Worm (Caenorhabditis elegans): Measurements from ENCODE around the gene C23H4.8.
A peak's percentile ranks its signal among the peaks of the same experiment; 100 is the strongest.

DNA sequence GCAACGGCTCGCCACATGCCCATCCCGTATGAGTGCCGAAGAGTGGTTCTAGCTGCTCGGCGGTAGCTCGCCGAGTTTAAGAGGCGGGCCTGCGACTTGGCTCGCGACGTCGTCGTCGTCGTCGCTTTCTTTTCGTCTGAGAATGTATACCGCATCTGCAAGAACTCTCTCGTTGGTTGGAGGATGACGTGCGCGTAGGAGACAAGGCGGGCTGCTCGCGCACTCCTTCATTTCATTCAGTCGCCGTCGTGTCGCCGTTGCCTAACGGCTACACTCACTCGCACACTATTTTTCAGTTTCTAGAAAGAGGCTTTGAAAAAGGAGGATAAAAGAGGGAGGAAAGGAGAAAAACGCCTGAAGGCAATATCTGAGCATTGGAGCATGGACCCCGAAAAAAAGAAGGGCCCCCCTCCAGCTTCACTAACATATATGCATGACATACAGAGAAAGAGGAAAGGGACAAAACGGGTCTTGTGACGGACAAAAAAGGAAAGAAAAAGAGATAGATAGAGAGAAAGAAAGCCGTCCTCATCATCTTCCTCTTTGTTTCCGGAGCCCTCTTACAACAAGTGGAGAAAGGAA, 11.5 kb upstream of the C23H4.8 start:
- 0 out of 2 replicates have a peak, but pooled peaks have one; percentile 42 for TF ChIP-seq ceh-20 (GFP tag; IDR thresholded peaks at IDR 0.05)
- no peak for TF ChIP-seq Y75B8A.6 (GFP tag; IDR thresholded peaks at IDR 0.05)
- peak in 1 of 2 experiments; percentile 92 for TF ChIP-seq unc-62 (GFP tag; optimal IDR thresholded peaks at IDR 0.05 in 1 of 2)
- TF ChIP-seq unc-62 (tag; optimal IDR thresholded peaks at IDR 0.05), result no peak
- TF ChIP-seq nhr-11 (tag; optimal IDR thresholded peaks at IDR 0.05), result peak; percentile 51
- TF ChIP-seq spr-1 (tag; optimal IDR thresholded peaks at IDR 0.05), result no peak
- TF ChIP-seq ZK546.5 (tag; optimal IDR thresholded peaks at IDR 0.05), result no peak
- TF ChIP-seq pqm-1 (tag; optimal IDR thresholded peaks at IDR 0.05), result no peak
